Worm (Caenorhabditis elegans) whole organism, midembryonic: Measurements from ENCODE around the gene F59F3.6.

Experiments
- T22C8.4 ChIP-seq: fragments of 200-800 bp; sonication (Bioruptor generic); IDR thresholded peaks from 2 replicates; pipeline ENCODE4 v1.3.6; 2022; ENCODE audit warnings: missing genetic modification characterization, missing compliant biosample characterization
- flt-1 ChIP-seq: fragments of 200-800 bp; sonication (Bioruptor generic); IDR thresholded peaks from 2 replicates; pipeline ENCODE4 v1.3.6; 2022; ENCODE audit warnings: missing genetic modification characterization, missing compliant biosample characterization
- klf-2 ChIP-seq: fragments of 200-800 bp; sonication (Bioruptor generic); conservative IDR thresholded peaks from 2 replicates; pipeline ENCODE4 v1.3.6; 2022; ENCODE audit warnings: missing genetic modification reagents, missing genetic modification characterization, missing compliant biosample characterization
- ref-1 ChIP-seq: fragments of 200-800 bp; sonication (Bioruptor generic); conservative IDR thresholded peaks from 2 replicates; pipeline ENCODE4 v1.3.6; 2022; ENCODE audit warnings: missing genetic modification reagents, missing genetic modification characterization, missing compliant biosample characterization
- tab-1 ChIP-seq: fragments of 200-800 bp; sonication (Bioruptor generic); IDR thresholded peaks from 2 replicates; pipeline ENCODE4 v1.3.6; 2022; ENCODE audit warnings: missing genetic modification characterization, missing compliant biosample characterization
- ztf-23 ChIP-seq: fragments of 200-800 bp; sonication (Bioruptor generic); IDR thresholded peaks from 2 replicates; pipeline ENCODE4 v1.3.6; 2022; ENCODE audit warnings: missing genetic modification reagents, missing genetic modification characterization, missing compliant biosample characterization

DNA sequence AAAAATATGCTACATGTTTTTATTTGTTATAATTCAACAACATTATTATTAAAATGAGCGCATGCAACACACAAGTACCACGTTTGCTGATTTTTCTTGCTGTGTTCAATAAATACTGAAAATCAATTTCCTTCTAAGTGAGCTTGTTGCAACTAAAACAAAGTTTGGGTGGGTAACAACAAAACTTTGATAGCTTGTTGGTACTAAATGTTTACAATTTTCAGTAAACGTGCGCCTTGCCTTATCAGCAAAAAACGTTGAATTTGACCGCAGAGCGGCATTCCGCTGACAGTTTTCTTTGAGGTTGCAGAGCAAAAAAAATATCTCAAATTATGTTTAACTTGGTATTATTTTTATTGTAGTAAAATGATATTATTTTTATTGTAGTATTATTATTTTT is 17.7 kb downstream of the F59F3.6 start:
- TF ChIP-seq klf-2 (no peak), flt-1 (GFP tag; lab: Robert Waterston, UW) (no peak), ztf-23 (GFP tag; lab: Robert Waterston, UW) (no peak), ref-1 (GFP tag; lab: Robert Waterston, UW) (no peak), tab-1 (no peak), T22C8.4 (no peak)
